Worm (Caenorhabditis elegans): Measurements from ENCODE around the gene K08H2.5.

The K08H2.5 gene

DNA sequence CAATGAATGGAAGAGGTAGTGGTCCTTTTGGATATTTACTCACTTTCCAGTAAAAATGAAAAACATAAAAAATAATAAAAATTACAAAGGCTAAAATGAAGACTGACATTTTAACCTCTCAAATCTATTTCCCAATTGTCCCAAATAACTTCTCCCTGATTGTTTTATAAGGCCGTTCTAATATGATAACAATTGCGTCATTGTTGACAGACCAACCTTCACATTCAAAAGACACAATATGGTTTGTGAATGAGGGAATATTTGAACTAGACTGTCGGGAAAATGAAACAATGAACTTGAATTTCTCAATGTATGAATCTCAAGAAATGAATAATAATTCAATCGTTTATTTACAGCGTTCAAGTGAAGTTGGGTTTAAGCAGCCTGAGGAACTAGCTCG, 25.1 kb upstream of the K08H2.5 start, which contains the start of gene cyp-14A1:
cyp-14A1 (minus strand) TSS at position 126 of the 400 bp plus-strand sequence.
- no peak for TF ChIP-seq elt-3 (tag; optimal IDR thresholded peaks at IDR 0.05)
- no peak for TF ChIP-seq pha-4 (tag; optimal IDR thresholded peaks at IDR 0.05)
- no peak for TF ChIP-seq unc-62 (GFP tag; optimal IDR thresholded peaks at IDR 0.05)
- no peak for TF ChIP-seq mep-1 (tag; optimal IDR thresholded peaks at IDR 0.05)
- no peak for TF ChIP-seq ham-2 (GFP tag; optimal IDR thresholded peaks at IDR 0.05)
- no peak for TF ChIP-seq bed-3 (GFP tag; optimal IDR thresholded peaks at IDR 0.05)

DNA sequence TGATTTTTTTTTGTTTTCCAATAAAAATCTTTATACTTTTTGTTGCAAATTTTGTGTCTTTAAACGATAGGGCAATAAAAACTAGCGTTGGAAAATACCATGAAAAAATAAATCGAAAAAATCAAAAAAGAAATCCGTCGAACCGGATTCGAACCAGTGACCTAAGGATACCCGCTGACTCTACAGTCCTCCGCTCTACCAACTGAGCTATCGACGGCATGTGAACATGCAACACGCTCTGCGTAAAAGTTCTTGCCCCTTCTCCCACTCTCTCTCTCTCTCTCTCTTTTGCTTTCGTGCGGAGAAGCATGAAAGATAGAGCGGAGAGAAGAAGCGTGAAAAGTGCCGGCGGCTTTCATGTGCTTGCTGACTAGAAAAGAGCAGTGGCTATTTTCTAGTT, 22.4 kb upstream of the K08H2.5 start:
- no peak for TF ChIP-seq elt-1 (tag; optimal IDR thresholded peaks at IDR 0.05; ENCODE audit: borderline replicate concordance, insufficient read depth)
- no peak for TF ChIP-seq M03D4.4 (tag; optimal IDR thresholded peaks at IDR 0.05)
- peak; percentile 42 for TF ChIP-seq mep-1 (tag; optimal IDR thresholded peaks at IDR 0.05)
- peak; percentile 64 for TF ChIP-seq bed-3 (GFP tag; optimal IDR thresholded peaks at IDR 0.05)
- peak; percentile 66 for TF ChIP-seq cnd-1 (tag; optimal IDR thresholded peaks at IDR 0.05)
- no peak for TF ChIP-seq sptf-1 (tag; optimal IDR thresholded peaks at IDR 0.05)
- peak; percentile 89 for TF ChIP-seq mls-2 (tag; optimal IDR thresholded peaks at IDR 0.05)
- TF ChIP-seq ceh-39 (tag; optimal IDR thresholded peaks at IDR 0.05): no peak
- peak; percentile 66 for TF ChIP-seq ceh-43 (GFP tag; optimal IDR thresholded peaks at IDR 0.05)
- peak; percentile 43 for TF ChIP-seq nhr-237 (tag; optimal IDR thresholded peaks at IDR 0.05)
- TF ChIP-seq drap-1 (GFP tag; optimal IDR thresholded peaks at IDR 0.05): peak; percentile 86
- TF ChIP-seq ham-2 (GFP tag; optimal IDR thresholded peaks at IDR 0.05): peak; percentile 72
- TF ChIP-seq ces-1 (GFP tag; optimal IDR thresholded peaks at IDR 0.05): no peak
- TF ChIP-seq ceh-83 (GFP tag; optimal IDR thresholded peaks at IDR 0.05): peak; percentile 73
- TF ChIP-seq pha-4 (tag; optimal IDR thresholded peaks at IDR 0.05): no peak
- peak; percentile 22 for TF ChIP-seq lsy-2 (tag; optimal IDR thresholded peaks at IDR 0.05)
- TF ChIP-seq unc-62 (GFP tag; optimal IDR thresholded peaks at IDR 0.05): no peak
- TF ChIP-seq lin-32 (GFP tag; optimal IDR thresholded peaks at IDR 0.05): peak; percentile 80
- peak; percentile 56 for TF ChIP-seq sem-2 (GFP tag; optimal IDR thresholded peaks at IDR 0.05)
- TF ChIP-seq flh-1 (GFP tag; optimal IDR thresholded peaks at IDR 0.05): peak; percentile 16
- TF ChIP-seq nhr-2 (tag; optimal IDR thresholded peaks at IDR 0.05): no peak
- TF ChIP-seq unc-120 (tag; optimal IDR thresholded peaks at IDR 0.05; ENCODE audit: poor library complexity, severe bottlenecking): peak; percentile 66
- TF ChIP-seq snpc-4 (tag; optimal IDR thresholded peaks at IDR 0.05): no peak
- no peak for TF ChIP-seq zip-8 (tag; optimal IDR thresholded peaks at IDR 0.05)
- no peak for TF ChIP-seq hlh-1 (tag; optimal IDR thresholded peaks at IDR 0.05)
- no peak for TF ChIP-seq nhr-28 (tag; optimal IDR thresholded peaks at IDR 0.05)
- no peak for TF ChIP-seq mab-5 (tag; optimal IDR thresholded peaks at IDR 0.05)
- no peak for TF ChIP-seq blmp-1 (tag; optimal IDR thresholded peaks at IDR 0.05)
- no peak for TF ChIP-seq unc-39 (tag; optimal IDR thresholded peaks at IDR 0.05)
- no peak for TF ChIP-seq nhr-76 (tag; optimal IDR thresholded peaks at IDR 0.05)

DNA sequence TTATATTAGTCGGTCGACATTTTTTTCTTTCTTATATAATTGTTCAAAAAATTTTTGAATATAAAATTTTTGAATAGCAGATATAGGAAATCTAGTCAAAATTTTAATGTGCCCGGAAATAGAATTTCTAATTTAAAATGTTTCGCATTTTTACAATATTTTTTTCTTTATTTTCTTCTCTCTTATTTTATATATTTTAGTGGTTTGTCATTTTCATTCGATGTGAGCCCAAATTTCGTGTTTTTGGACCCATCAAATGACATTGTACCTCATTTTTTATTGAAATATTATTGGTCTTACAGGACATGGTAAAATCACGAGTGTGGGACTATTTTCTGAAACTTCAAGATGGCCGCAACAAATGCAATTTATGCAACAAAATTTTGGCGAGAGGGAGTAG, 20.1 kb upstream of the K08H2.5 start, which contains the start of gene K09A11.1:
K09A11.1 (plus strand) TSS at position 301 of the 400 bp plus-strand sequence.
- TF ChIP-seq cnd-1 (tag; optimal IDR thresholded peaks at IDR 0.05) (no peak), sptf-1 (tag; optimal IDR thresholded peaks at IDR 0.05) (no peak), pha-4 (tag; optimal IDR thresholded peaks at IDR 0.05) (no peak), lin-13 (tag; optimal IDR thresholded peaks at IDR 0.05) (no peak), elt-3 (tag; optimal IDR thresholded peaks at IDR 0.05) (no peak), flh-1 (GFP tag; optimal IDR thresholded peaks at IDR 0.05) (no peak), mep-1 (tag; optimal IDR thresholded peaks at IDR 0.05) (no peak), lsy-2 (tag; optimal IDR thresholded peaks at IDR 0.05) (no peak), lin-32 (GFP tag; optimal IDR thresholded peaks at IDR 0.05) (no peak)

DNA sequence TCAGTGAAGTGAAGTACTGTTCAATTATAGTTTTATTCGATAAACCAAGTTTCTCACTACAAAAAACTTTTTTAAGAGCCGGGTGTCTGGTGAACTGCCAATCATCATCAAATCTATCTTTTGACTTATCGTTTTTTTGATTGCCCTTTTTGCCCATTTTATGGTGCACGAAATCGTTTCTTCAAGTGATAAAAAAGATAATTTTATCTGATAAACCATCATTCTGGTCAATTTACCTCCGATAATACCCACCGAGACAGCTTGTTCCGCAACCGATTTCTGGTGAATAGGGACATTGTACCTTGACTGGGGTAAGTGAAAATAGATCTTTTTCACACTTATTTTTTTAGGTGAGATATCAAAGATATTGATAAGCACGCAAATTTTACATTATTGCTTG, 15.4 kb upstream of the K08H2.5 start, which contains the start of gene K08H2.10:
K08H2.10 (plus strand) TSS at position 230 of the 400 bp plus-strand sequence.
- TF ChIP-seq sem-2 (GFP tag; optimal IDR thresholded peaks at IDR 0.05) (no peak), unc-120 (tag; optimal IDR thresholded peaks at IDR 0.05; ENCODE audit: poor library complexity, severe bottlenecking) (no peak), elt-1 (tag; optimal IDR thresholded peaks at IDR 0.05; ENCODE audit: borderline replicate concordance, insufficient read depth) (no peak), ces-1 (GFP tag; optimal IDR thresholded peaks at IDR 0.05) (no peak), ceh-39 (tag; optimal IDR thresholded peaks at IDR 0.05) (no peak), mls-2 (tag; optimal IDR thresholded peaks at IDR 0.05) (no peak), lin-32 (GFP tag; optimal IDR thresholded peaks at IDR 0.05) (no peak)
